Worm (Caenorhabditis elegans): ENCODE data around the gene him-17.

him-17 gene

ce11 chrV:13212584-13212983 lies 36.1 kb downstream of the him-17 start:
- no peak for TF ChIP-seq ztf-11 (tag; optimal IDR thresholded peaks at IDR 0.05)
- TF ChIP-seq F13H6.1 (tag; optimal IDR thresholded peaks at IDR 0.05): peak; percentile 70
- peak; percentile 80 for TF ChIP-seq sma-9 (GFP tag; optimal IDR thresholded peaks at IDR 0.05)
- TF ChIP-seq sma-9 (tag; optimal IDR thresholded peaks at IDR 0.05): no peak
- TF ChIP-seq crh-2 (tag; optimal IDR thresholded peaks at IDR 0.05): peak; percentile 79
- no peak for TF ChIP-seq lin-11 (tag; optimal IDR thresholded peaks at IDR 0.05)
- no peak for TF ChIP-seq lin-13 (GFP tag; optimal IDR thresholded peaks at IDR 0.05)
- TF ChIP-seq dmd-4 (tag; optimal IDR thresholded peaks at IDR 0.05): no peak
- TF ChIP-seq unc-55 (GFP tag; optimal IDR thresholded peaks at IDR 0.05): no peak
- peak; percentile 98 for TF ChIP-seq fos-1 (tag; optimal IDR thresholded peaks at IDR 0.05)
- TF ChIP-seq blmp-1 (tag; optimal IDR thresholded peaks at IDR 0.05; ENCODE audit: insufficient read depth): no peak
- no peak for TF ChIP-seq unc-62 (GFP tag; optimal IDR thresholded peaks at IDR 0.05)
- no peak for TF ChIP-seq aly-2 (tag; optimal IDR thresholded peaks at IDR 0.05)

ce11 chrV:13221066-13221465 lies 44.6 kb downstream of the him-17 start:
- TF ChIP-seq nhr-129 (tag; optimal IDR thresholded peaks at IDR 0.05): no peak
- no peak for TF ChIP-seq unc-62 (GFP tag; optimal IDR thresholded peaks at IDR 0.05)
- no peak for TF ChIP-seq snpc-4 (tag; optimal IDR thresholded peaks at IDR 0.05)
- TF ChIP-seq ztf-4 (tag; optimal IDR thresholded peaks at IDR 0.05): no peak
- TF ChIP-seq lin-39 (tag; optimal IDR thresholded peaks at IDR 0.05): no peak
- TF ChIP-seq peb-1 (tag; optimal IDR thresholded peaks at IDR 0.05): no peak
- TF ChIP-seq dmd-4 (tag; optimal IDR thresholded peaks at IDR 0.05): no peak
- no peak for TF ChIP-seq fos-1 (tag; optimal IDR thresholded peaks at IDR 0.05)
- no peak for TF ChIP-seq egl-27 (tag; optimal IDR thresholded peaks at IDR 0.05)
- no peak for TF ChIP-seq blmp-1 (tag; optimal IDR thresholded peaks at IDR 0.05; ENCODE audit: insufficient read depth)
- no peak for TF ChIP-seq zag-1 (tag; optimal IDR thresholded peaks at IDR 0.05)
- no peak for TF ChIP-seq F13H6.1 (tag; optimal IDR thresholded peaks at IDR 0.05)
- no peak for TF ChIP-seq nhr-237 (tag; optimal IDR thresholded peaks at IDR 0.05)
- TF ChIP-seq nhr-23 (tag; optimal IDR thresholded peaks at IDR 0.05): no peak
- no peak for TF ChIP-seq R02D3.7 (tag; optimal IDR thresholded peaks at IDR 0.05)
- no peak for TF ChIP-seq aly-2 (tag; optimal IDR thresholded peaks at IDR 0.05)
- no peak for TF ChIP-seq nhr-77 (tag; optimal IDR thresholded peaks at IDR 0.05)
- no peak for TF ChIP-seq lsy-2 (tag; optimal IDR thresholded peaks at IDR 0.05)

- TF ChIP-seq lin-39 (tag; optimal IDR thresholded peaks at IDR 0.05): no peak
- no peak for TF ChIP-seq crh-2 (tag; optimal IDR thresholded peaks at IDR 0.05)
- TF ChIP-seq nhr-237 (tag; optimal IDR thresholded peaks at IDR 0.05): no peak
- no peak for TF ChIP-seq F13H6.1 (tag; optimal IDR thresholded peaks at IDR 0.05)
- TF ChIP-seq zag-1 (tag; optimal IDR thresholded peaks at IDR 0.05): no peak
- no peak for TF ChIP-seq nhr-129 (tag; optimal IDR thresholded peaks at IDR 0.05)
- no peak for TF ChIP-seq ceh-82 (tag; optimal IDR thresholded peaks at IDR 0.05)
- TF ChIP-seq peb-1 (tag; optimal IDR thresholded peaks at IDR 0.05): no peak
- TF ChIP-seq ztf-1 (GFP tag; conservative IDR thresholded peaks at IDR 0.05): no peak
- no peak for TF ChIP-seq nhr-6 (tag; optimal IDR thresholded peaks at IDR 0.05)
- TF ChIP-seq ceh-16 (tag; optimal IDR thresholded peaks at IDR 0.05): no peak
- no peak for TF ChIP-seq sem-4 (tag; optimal IDR thresholded peaks at IDR 0.05)
- TF ChIP-seq C34F6.9 (tag; optimal IDR thresholded peaks at IDR 0.05): no peak
- no peak for TF ChIP-seq dmd-4 (tag; optimal IDR thresholded peaks at IDR 0.05)
Measured at ce11 chrV:13229538-13229937, 53.0 kb downstream of the him-17 start.
